Fruit fly (Drosophila melanogaster): ENCODE results near the gene CG13796.

DNA sequence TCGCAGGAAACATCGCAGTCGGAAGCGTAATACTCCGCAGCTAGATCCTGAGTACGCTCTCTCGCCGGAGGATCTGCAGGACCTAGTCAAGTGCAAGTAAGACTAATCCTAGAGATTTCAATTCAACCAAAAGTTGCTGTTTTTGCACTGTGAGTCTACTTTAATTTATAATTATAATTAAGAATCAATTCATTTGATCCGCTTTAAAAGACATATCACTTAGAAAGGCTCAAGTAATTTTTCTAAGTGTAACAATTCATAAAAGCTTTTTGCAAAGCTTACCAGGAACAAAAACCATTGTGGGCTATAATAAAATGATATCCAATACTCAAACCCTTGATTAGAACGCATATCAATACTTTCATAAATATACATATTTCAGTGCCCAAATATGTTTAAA, 24.4 kb upstream of the CG13796 start:
- no peak for TF ChIP-seq Dfd (GFP tag; optimal IDR thresholded peaks at IDR 0.05)
- no peak for TF ChIP-seq Hr78 (GFP tag; optimal IDR thresholded peaks at IDR 0.05)
- no peak for TF ChIP-seq N (GFP tag; optimal IDR thresholded peaks at IDR 0.05)
- no peak for TF ChIP-seq sv (GFP tag; optimal IDR thresholded peaks at IDR 0.05)
- no peak for TF ChIP-seq lola (GFP tag; optimal IDR thresholded peaks at IDR 0.05)
- TF ChIP-seq Hnf4 (GFP tag; optimal IDR thresholded peaks at IDR 0.05), result no peak
- no peak for TF ChIP-seq OdsH (GFP tag; optimal IDR thresholded peaks at IDR 0.05)
- no peak for TF ChIP-seq Jra (GFP tag; optimal IDR thresholded peaks at IDR 0.05)
